Worm (Caenorhabditis elegans): Measurements from ENCODE around the gene nlp-28.

nlp-28 gene

DNA sequence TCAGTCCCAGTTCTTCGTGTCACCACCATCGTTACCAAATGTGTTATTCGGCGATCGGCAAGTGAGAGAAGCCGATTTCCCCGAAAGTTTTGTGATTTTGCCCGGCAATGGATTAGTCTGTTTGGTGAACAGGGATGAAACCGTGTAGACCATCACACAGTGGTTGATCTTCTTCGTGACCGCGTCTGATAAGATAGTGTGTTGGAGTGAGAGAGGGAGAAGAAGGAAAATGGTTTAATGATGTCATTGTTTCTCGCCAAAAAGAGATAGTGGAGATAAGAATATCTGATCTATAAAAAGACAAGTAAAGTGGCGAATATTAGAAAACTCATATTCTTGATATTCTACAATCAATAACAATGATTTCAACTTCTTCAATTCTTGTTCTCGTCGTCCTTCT is 7.9 kb upstream of the nlp-28 start, which contains the start of gene nlp-31:
TSS of gene nlp-31 (plus strand) at position 237 of the 400 bp plus-strand sequence.
- TF ChIP-seq gmeb-1 (tag; optimal IDR thresholded peaks at IDR 0.05) (no peak), unc-62 (GFP tag; optimal IDR thresholded peaks at IDR 0.05) (no peak), F13H6.1 (tag; optimal IDR thresholded peaks at IDR 0.05) (peak; percentile 10), sma-3 (GFP tag; optimal IDR thresholded peaks at IDR 0.05) (peak; percentile 90), blmp-1 (tag; optimal IDR thresholded peaks at IDR 0.05; ENCODE audit: insufficient read depth) (peak; percentile 57), nhr-23 (tag; optimal IDR thresholded peaks at IDR 0.05) (no peak), nhr-21 (tag; optimal IDR thresholded peaks at IDR 0.05) (peak; percentile 73), nhr-237 (tag; optimal IDR thresholded peaks at IDR 0.05) (no peak), egl-27 (tag; optimal IDR thresholded peaks at IDR 0.05) (no peak), nhr-25 (tag; optimal IDR thresholded peaks at IDR 0.05) (peak; percentile 77), crh-2 (tag; optimal IDR thresholded peaks at IDR 0.05) (peak; percentile 5), fos-1 (tag; optimal IDR thresholded peaks at IDR 0.05) (peak; percentile 34), nhr-77 (tag; optimal IDR thresholded peaks at IDR 0.05) (no peak), sma-9 (GFP tag; optimal IDR thresholded peaks at IDR 0.05) (peak; percentile 69), sma-9 (tag; optimal IDR thresholded peaks at IDR 0.05) (no peak), elt-1 (tag; optimal IDR thresholded peaks at IDR 0.05) (no peak), unc-55 (GFP tag; optimal IDR thresholded peaks at IDR 0.05) (no peak), mdl-1 (tag; optimal IDR thresholded peaks at IDR 0.05) (peak in 1 of 2 experiments; percentile 23), unc-39 (tag; optimal IDR thresholded peaks at IDR 0.05) (no peak)

ce11 chrV:3980228-3980933 is 7.3 kb upstream of the nlp-28 start:
- peak; percentile 23 for TF ChIP-seq ama-1 (optimal IDR thresholded peaks at IDR 0.05)
- peak; percentile 21 for TF ChIP-seq sma-3 (GFP tag; optimal IDR thresholded peaks at IDR 0.05)
- peak; percentile 68 for TF ChIP-seq nhr-21 (tag; optimal IDR thresholded peaks at IDR 0.05)
- TF ChIP-seq lsy-2 (tag; optimal IDR thresholded peaks at IDR 0.05), result no peak
- TF ChIP-seq sma-9 (GFP tag; optimal IDR thresholded peaks at IDR 0.05), result peak; percentile 33
- TF ChIP-seq sma-9 (tag; optimal IDR thresholded peaks at IDR 0.05), result no peak

DNA sequence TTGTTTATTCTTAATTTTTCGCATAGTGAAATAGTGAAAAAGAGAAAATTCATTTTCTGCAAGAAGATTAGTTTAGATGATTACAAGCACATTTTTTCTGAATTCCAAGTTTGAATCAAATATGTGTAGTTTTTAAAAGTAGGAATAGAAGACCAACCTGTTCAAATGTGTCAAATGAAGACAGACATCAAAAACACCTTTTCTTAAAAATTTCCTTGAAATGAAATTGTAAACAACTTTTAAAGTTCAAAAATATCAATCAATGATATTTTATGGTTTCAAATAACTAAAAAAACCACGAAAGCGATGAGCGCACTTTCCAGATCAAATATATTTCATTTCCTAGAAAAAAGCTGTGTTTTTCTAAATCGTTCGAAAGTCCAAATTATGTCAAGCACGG is 6.0 kb upstream of the nlp-28 start, which contains the start of gene nlp-30:
TSS of gene nlp-30 (plus strand) at position 301 of the 400 bp plus-strand sequence.
- no peak for TF ChIP-seq ztf-4 (tag; optimal IDR thresholded peaks at IDR 0.05)
- no peak for TF ChIP-seq lin-39 (tag; optimal IDR thresholded peaks at IDR 0.05)
- no peak for TF ChIP-seq egl-27 (tag; optimal IDR thresholded peaks at IDR 0.05)
- TF ChIP-seq fos-1 (tag; optimal IDR thresholded peaks at IDR 0.05), result no peak
- no peak for TF ChIP-seq crh-2 (tag; optimal IDR thresholded peaks at IDR 0.05)
- no peak for TF ChIP-seq nhr-6 (tag; optimal IDR thresholded peaks at IDR 0.05)
- no peak for TF ChIP-seq ztf-11 (tag; optimal IDR thresholded peaks at IDR 0.05)
- no peak for TF ChIP-seq C34F6.9 (tag; optimal IDR thresholded peaks at IDR 0.05)
- no peak for TF ChIP-seq lsy-2 (tag; optimal IDR thresholded peaks at IDR 0.05)
- no peak for TF ChIP-seq unc-55 (GFP tag; optimal IDR thresholded peaks at IDR 0.05)
- TF ChIP-seq Y55F3AM.14 (GFP tag; optimal IDR thresholded peaks at IDR 0.05), result no peak
- no peak for TF ChIP-seq lin-11 (tag; optimal IDR thresholded peaks at IDR 0.05)
- TF ChIP-seq snpc-4 (tag; optimal IDR thresholded peaks at IDR 0.05), result no peak
- no peak for TF ChIP-seq F13H6.1 (tag; optimal IDR thresholded peaks at IDR 0.05)
- no peak for TF ChIP-seq nhr-129 (tag; optimal IDR thresholded peaks at IDR 0.05)
- no peak for TF ChIP-seq skn-1 (tag; optimal IDR thresholded peaks at IDR 0.05)
- no peak for TF ChIP-seq nhr-25 (tag; optimal IDR thresholded peaks at IDR 0.05)

ce11 chrV:3984178-3984577 is 3.5 kb upstream of the nlp-28 start, which contains the start of gene nlp-29:
Gene nlp-29 (plus strand): TSS chrV:3984425.
- TF ChIP-seq F13H6.1 (tag; optimal IDR thresholded peaks at IDR 0.05), result no peak
- TF ChIP-seq sma-3 (GFP tag; optimal IDR thresholded peaks at IDR 0.05), result peak; percentile 79
- no peak for TF ChIP-seq lsy-2 (tag; optimal IDR thresholded peaks at IDR 0.05)
- no peak for TF ChIP-seq C34F6.9 (tag; optimal IDR thresholded peaks at IDR 0.05)
- TF ChIP-seq unc-62 (GFP tag; optimal IDR thresholded peaks at IDR 0.05), result no peak
- no peak for TF ChIP-seq lin-11 (tag; optimal IDR thresholded peaks at IDR 0.05)
- no peak for TF ChIP-seq zag-1 (tag; optimal IDR thresholded peaks at IDR 0.05)
- peak; percentile 59 for TF ChIP-seq nhr-21 (tag; optimal IDR thresholded peaks at IDR 0.05)
- no peak for TF ChIP-seq skn-1 (tag; optimal IDR thresholded peaks at IDR 0.05)
- TF ChIP-seq nhr-10 (tag; optimal IDR thresholded peaks at IDR 0.05), result no peak
- no peak for TF ChIP-seq mbf-1 (tag; optimal IDR thresholded peaks at IDR 0.05)
- no peak for TF ChIP-seq nhr-11 (tag; optimal IDR thresholded peaks at IDR 0.05)
- TF ChIP-seq sma-9 (GFP tag; optimal IDR thresholded peaks at IDR 0.05), result peak; percentile 63
- TF ChIP-seq sma-9 (tag; optimal IDR thresholded peaks at IDR 0.05), result no peak
- TF ChIP-seq R02D3.7 (tag; optimal IDR thresholded peaks at IDR 0.05), result no peak
- no peak for TF ChIP-seq mdl-1 (tag; optimal IDR thresholded peaks at IDR 0.05)
- TF ChIP-seq gmeb-1 (tag; optimal IDR thresholded peaks at IDR 0.05), result no peak
- TF ChIP-seq blmp-1 (tag; optimal IDR thresholded peaks at IDR 0.05; ENCODE audit: insufficient read depth), result peak; percentile 50
- TF ChIP-seq nhr-25 (tag; optimal IDR thresholded peaks at IDR 0.05), result peak; percentile 77
- TF ChIP-seq unc-55 (GFP tag; optimal IDR thresholded peaks at IDR 0.05), result no peak
- TF ChIP-seq fos-1 (tag; optimal IDR thresholded peaks at IDR 0.05), result no peak
- TF ChIP-seq peb-1 (tag; optimal IDR thresholded peaks at IDR 0.05), result no peak
- TF ChIP-seq egl-27 (tag; optimal IDR thresholded peaks at IDR 0.05), result no peak
- TF ChIP-seq crh-2 (tag; optimal IDR thresholded peaks at IDR 0.05), result peak; percentile 49
- TF ChIP-seq nhr-237 (tag; optimal IDR thresholded peaks at IDR 0.05), result no peak
- no peak for TF ChIP-seq unc-39 (tag; optimal IDR thresholded peaks at IDR 0.05)
- no peak for TF ChIP-seq ceh-16 (tag; optimal IDR thresholded peaks at IDR 0.05)
- TF ChIP-seq ztf-1 (GFP tag; conservative IDR thresholded peaks at IDR 0.05), result no peak
- TF ChIP-seq ZK546.5 (tag; optimal IDR thresholded peaks at IDR 0.05), result no peak
